Worm (Caenorhabditis elegans): ENCODE data around the gene F22E5.12.

DNA sequence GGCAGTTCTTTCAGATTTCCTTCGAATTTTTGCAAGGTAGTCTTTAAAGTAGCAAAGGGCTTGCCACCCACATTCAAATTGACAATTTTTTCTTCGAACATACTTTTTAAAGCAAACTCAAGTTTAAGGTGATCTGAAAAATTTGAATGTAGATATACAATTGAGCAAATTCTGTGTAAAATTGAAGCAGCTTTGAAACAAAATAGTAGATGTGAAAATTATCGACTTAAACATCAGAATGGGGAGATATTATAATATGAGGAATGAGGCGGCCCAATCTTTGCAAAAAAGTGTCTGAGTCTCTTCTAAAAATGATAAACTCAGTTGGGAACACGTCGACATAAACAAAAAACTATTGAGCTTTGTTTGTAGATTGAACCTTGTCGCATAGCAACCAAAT, 2.2 kb downstream of the F22E5.12 start, which contains the start of gene F22E5.11:
- TF ChIP-seq lin-13 (tag; optimal IDR thresholded peaks at IDR 0.05) (no peak), mls-2 (tag; optimal IDR thresholded peaks at IDR 0.05) (no peak), snpc-4 (tag; optimal IDR thresholded peaks at IDR 0.05) (no peak), ztf-11 (tag; optimal IDR thresholded peaks at IDR 0.05) (no peak), nhr-12 (tag; optimal IDR thresholded peaks at IDR 0.05) (no peak)

Data from whole organism, mixed stage, embryonic.